Fruit fly (Drosophila melanogaster) whole organism, embryonic: ENCODE data around the gene Eig71Ei.

Experiments used
- Bgb ChIP-seq: fragments of 200-800 bp; sonication (Bioruptor generic); IDR thresholded peaks from 2 replicates; pipeline ENCODE4 v1.3.6; 2022; ENCODE audit warnings: missing biosample characterization, missing genetic modification characterization; ENCODE audit not compliant: partially characterized antibody
- CG11085 ChIP-seq: fragments of 200-800 bp; sonication (Bioruptor generic); IDR thresholded peaks from 2 replicates; pipeline ENCODE4 v1.3.6; 2022; ENCODE audit warnings: missing biosample characterization, missing genetic modification characterization
- CG13287 ChIP-seq: fragments of 200-800 bp; sonication (Bioruptor generic); IDR thresholded peaks from 2 replicates; pipeline ENCODE4 v1.3.6; 2022; ENCODE audit warnings: missing biosample characterization, missing genetic modification characterization; ENCODE audit not compliant: partially characterized antibody
- CG13424 ChIP-seq: fragments of 200-800 bp; sonication (Bioruptor generic); optimal IDR thresholded peaks from 2 replicates; lab custom pipeline; 2019; ENCODE audit warnings: missing biosample characterization, mild to moderate bottlenecking, missing genetic modification characterization, moderate library complexity
- CG1529 ChIP-seq: fragments of 200-800 bp; sonication (Bioruptor generic); optimal IDR thresholded peaks from 3 replicates; lab custom pipeline; 2018; ENCODE audit warnings: missing biosample characterization, missing genetic modification characterization
- CG17359 ChIP-seq: fragments of 200-800 bp; sonication (Bioruptor generic); optimal IDR thresholded peaks from 3 replicates; lab custom pipeline; 2018; ENCODE audit warnings: missing biosample characterization, mild to moderate bottlenecking, missing genetic modification characterization, moderate library complexity
- CG17385 ChIP-seq: fragments of 200-800 bp; sonication (Bioruptor generic); optimal IDR thresholded peaks from 3 replicates; lab custom pipeline; 2018; ENCODE audit warnings: missing biosample characterization, mild to moderate bottlenecking, missing genetic modification characterization
- CG17568 ChIP-seq: fragments of 200-800 bp; sonication (Bioruptor generic); optimal IDR thresholded peaks from 2 replicates; lab custom pipeline; 2018; ENCODE audit warnings: missing biosample characterization, mild to moderate bottlenecking, missing genetic modification characterization, moderate library complexity
- CG2199 ChIP-seq: fragments of 200-800 bp; sonication (Bioruptor generic); IDR thresholded peaks from 3 replicates; pipeline ENCODE4 v1.3.6; 2022; ENCODE audit warnings: missing biosample characterization, missing genetic modification characterization
- CG2202 ChIP-seq: fragments of 200-800 bp; sonication (Bioruptor generic); optimal IDR thresholded peaks from 2 replicates; lab custom pipeline; 2018; ENCODE audit warnings: missing biosample characterization, mild to moderate bottlenecking, missing genetic modification characterization
- CG3995 ChIP-seq: fragments of 200-800 bp; sonication (Bioruptor generic); optimal IDR thresholded peaks from 3 replicates; lab custom pipeline; 2016; ENCODE audit warnings: missing biosample characterization, missing genetic modification characterization
- CG42726 ChIP-seq: fragments of 200-800 bp; sonication (Bioruptor generic); IDR thresholded peaks from 2 replicates; pipeline ENCODE4 v1.3.6; 2022; ENCODE audit warnings: missing biosample characterization, missing genetic modification characterization; ENCODE audit not compliant: partially characterized antibody
- CG4854 ChIP-seq: fragments of 200-800 bp; sonication (Bioruptor generic); optimal IDR thresholded peaks from 2 replicates; lab custom pipeline; 2016; ENCODE audit warnings: missing biosample characterization, missing genetic modification characterization, inconsistent platforms
- CG6175 ChIP-seq: fragments of 200-800 bp; sonication (Bioruptor generic); IDR thresholded peaks from 3 replicates; pipeline ENCODE4 v1.3.6; 2022; ENCODE audit warnings: missing biosample characterization, missing genetic modification characterization
- CG6254 ChIP-seq: fragments of 200-800 bp; sonication (Bioruptor generic); optimal IDR thresholded peaks from 3 replicates; lab custom pipeline; 2017; ENCODE audit warnings: mild to moderate bottlenecking, missing biosample characterization, missing genetic modification reagents, missing genetic modification characterization
- CG7357 ChIP-seq: fragments of 200-800 bp; sonication (Bioruptor generic); IDR thresholded peaks from 3 replicates; pipeline ENCODE4 v1.3.6; 2022; ENCODE audit warnings: missing biosample characterization, missing genetic modification characterization
- CG7963 ChIP-seq: fragments of 200-800 bp; sonication (Bioruptor generic); IDR thresholded peaks from 3 replicates; pipeline ENCODE4 v1.3.6; 2022; ENCODE audit warnings: missing biosample characterization, missing genetic modification characterization; ENCODE audit not compliant: partially characterized antibody
- CG8089 ChIP-seq: fragments of 200-800 bp; sonication (Bioruptor generic); optimal IDR thresholded peaks from 3 replicates; lab custom pipeline; 2016; ENCODE audit warnings: missing biosample characterization, missing genetic modification characterization
- CG8290 ChIP-seq, 3 experiments: fragments of 200-800 bp; sonication (Bioruptor generic); optimal IDR thresholded peaks; 2 replicates each; lab custom pipeline; 2016 to 2019; ENCODE audit warnings: missing biosample characterization in 3 of 3, missing genetic modification characterization in 3 of 3, mild to moderate bottlenecking in 2 of 3, moderate library complexity in 1 of 3
- Deaf1 ChIP-seq: fragments of 200-800 bp; optimal IDR thresholded peaks from 3 replicates; lab custom pipeline; 2019; ENCODE audit warnings: missing biosample characterization, mild to moderate bottlenecking, missing genetic modification characterization, moderate library complexity
- E2f2 ChIP-seq: fragments of 200-800 bp; sonication (Bioruptor generic); IDR thresholded peaks from 2 replicates; pipeline ENCODE4 v1.3.6; 2022; ENCODE audit warnings: missing biosample characterization, missing genetic modification characterization
- Eip74EF ChIP-seq, 2 experiments: fragments of 200-800 bp in 1 of 2; fragments of >200 bp in 1 of 2; sonication (Bioruptor generic) in 1 of 2; optimal IDR thresholded peaks; 2 replicates each; lab custom pipeline; 2017 to 2019; ENCODE audit warnings: missing biosample characterization in 2 of 2, missing genetic modification characterization in 2 of 2, mild to moderate bottlenecking in 1 of 2, moderate library complexity in 1 of 2
- HLH4C ChIP-seq: fragments of 200-800 bp; sonication (Bioruptor generic); IDR thresholded peaks from 3 replicates; pipeline ENCODE4 v1.3.6; 2022; ENCODE audit warnings: missing biosample characterization, missing genetic modification characterization; ENCODE audit not compliant: partially characterized antibody
- HLHmδ ChIP-seq: fragments of 200-800 bp; sonication (Bioruptor generic); optimal IDR thresholded peaks from 2 replicates; lab custom pipeline; 2018; ENCODE audit warnings: missing biosample characterization, mild to moderate bottlenecking, missing genetic modification characterization, moderate library complexity
- Lpt ChIP-seq: fragments of >200 bp; optimal IDR thresholded peaks from 2 replicates; lab custom pipeline; 2018; ENCODE audit warnings: missing biosample characterization, missing genetic modification characterization
- Side ChIP-seq: fragments of 200-800 bp; sonication (Bioruptor generic); optimal IDR thresholded peaks from 2 replicates; lab custom pipeline; 2016; ENCODE audit warnings: missing biosample characterization, missing genetic modification characterization
- Sry-β ChIP-seq: fragments of 200-800 bp; sonication (Bioruptor generic); optimal IDR thresholded peaks from 2 replicates; lab custom pipeline; 2018; ENCODE audit warnings: missing biosample characterization, mild to moderate bottlenecking, missing genetic modification characterization, moderate library complexity
- amos ChIP-seq: fragments of 200-800 bp; sonication (Bioruptor generic); IDR thresholded peaks from 2 replicates; pipeline ENCODE4 v1.3.6; 2022; ENCODE audit warnings: missing biosample characterization, missing genetic modification characterization; ENCODE audit not compliant: partially characterized antibody
- ash1 ChIP-seq: fragments of 200-800 bp; sonication (Bioruptor generic); optimal IDR thresholded peaks from 2 replicates; lab custom pipeline; 2018; ENCODE audit warnings: missing biosample characterization, mild to moderate bottlenecking, missing genetic modification characterization
- bigmax ChIP-seq: fragments of 200-800 bp; sonication (Bioruptor generic); optimal IDR thresholded peaks from 2 replicates; lab custom pipeline; 2018; ENCODE audit warnings: missing biosample characterization, mild to moderate bottlenecking, missing genetic modification characterization
- cwo ChIP-seq: fragments of 200-800 bp; sonication (Bioruptor generic); optimal IDR thresholded peaks from 3 replicates; lab custom pipeline; 2017; ENCODE audit warnings: missing biosample characterization, missing genetic modification characterization, mild to moderate bottlenecking, moderate library complexity, missing genetic modification reagents
- grn ChIP-seq: fragments of 200-800 bp; sonication (Bioruptor generic); optimal IDR thresholded peaks from 3 replicates; lab custom pipeline; 2017; ENCODE audit warnings: missing biosample characterization, missing genetic modification characterization
- gsb-n ChIP-seq: fragments of 200-800 bp; sonication (Bioruptor generic); optimal IDR thresholded peaks from 3 replicates; lab custom pipeline; 2018; ENCODE audit warnings: missing biosample characterization, mild to moderate bottlenecking, missing genetic modification characterization
- ham ChIP-seq: fragments of 200-800 bp; sonication (Bioruptor generic); IDR thresholded peaks from 2 replicates; pipeline ENCODE4 v1.3.6; 2022; ENCODE audit warnings: missing biosample characterization, missing genetic modification characterization
- lov ChIP-seq, 2 experiments: fragments of 200-800 bp in 1 of 2; fragments of >200 bp in 1 of 2; sonication (Bioruptor generic) in 1 of 2; IDR thresholded peaks in 1 of 2; optimal IDR thresholded peaks in 1 of 2; 2 replicates in 1 of 2; 3 replicates in 1 of 2; pipeline versions ENCODE4 v1.3.6 to Lab custom; 2017 to 2022; ENCODE audit warnings: missing biosample characterization in 1 of 2, missing genetic modification characterization in 1 of 2
- luna ChIP-seq: fragments of 200-800 bp; sonication (Bioruptor generic); optimal IDR thresholded peaks from 2 replicates; lab custom pipeline; 2016; ENCODE audit warnings: missing biosample characterization, missing genetic modification characterization
- nerfin-2 ChIP-seq: fragments of 200-800 bp; sonication (Bioruptor generic); IDR thresholded peaks from 2 replicates; pipeline ENCODE4 v1.3.6; 2022; ENCODE audit warnings: missing biosample characterization, missing genetic modification characterization; ENCODE audit not compliant: partially characterized antibody
- pfk ChIP-seq: fragments of 200-800 bp; sonication (Bioruptor generic); optimal IDR thresholded peaks from 2 replicates; lab custom pipeline; 2018; ENCODE audit warnings: missing biosample characterization, mild to moderate bottlenecking, missing genetic modification characterization, moderate library complexity
- sd ChIP-seq: fragments of 200-800 bp; sonication (Bioruptor generic); optimal IDR thresholded peaks from 3 replicates; lab custom pipeline; 2018; ENCODE audit warnings: missing biosample characterization, mild to moderate bottlenecking, missing genetic modification characterization, moderate library complexity
- shn ChIP-seq: fragments of 200-800 bp; sonication (Bioruptor generic); optimal IDR thresholded peaks from 3 replicates; lab custom pipeline; 2016; ENCODE audit warnings: missing biosample characterization, missing genetic modification characterization
- sna ChIP-seq: fragments of 200-800 bp; sonication (Bioruptor generic); IDR thresholded peaks from 2 replicates; pipeline ENCODE4 v1.3.6; 2022; ENCODE audit warnings: missing biosample characterization, missing genetic modification characterization; ENCODE audit not compliant: partially characterized antibody
- tll ChIP-seq, 2 experiments: fragments of 200-800 bp in 1 of 2; fragments of >200 bp in 1 of 2; sonication (Bioruptor generic) in 1 of 2; optimal IDR thresholded peaks; 2 replicates each; lab custom pipeline; 2017 to 2019; ENCODE audit warnings: missing biosample characterization in 2 of 2, missing genetic modification characterization in 2 of 2, mild to moderate bottlenecking in 1 of 2, moderate library complexity in 1 of 2
- twi ChIP-seq: fragments of 200-800 bp; optimal IDR thresholded peaks from 2 replicates; lab custom pipeline; 2019; ENCODE audit warnings: missing biosample characterization, mild to moderate bottlenecking, missing genetic modification characterization, moderate library complexity
- vnd ChIP-seq: fragments of 200-800 bp; sonication (Bioruptor generic); IDR thresholded peaks from 3 replicates; pipeline ENCODE4 v1.3.6; 2022; ENCODE audit warnings: missing biosample characterization, missing genetic modification characterization; ENCODE audit not compliant: partially characterized antibody
- yki ChIP-seq: fragments of >200 bp; optimal IDR thresholded peaks from 3 replicates; lab custom pipeline; 2018
- z ChIP-seq: fragments of 200-800 bp; sonication (Bioruptor generic); IDR thresholded peaks from 3 replicates; pipeline ENCODE4 v1.3.6; 2022; ENCODE audit warnings: missing biosample characterization, missing genetic modification characterization

The Eig71Ei gene

DNA sequence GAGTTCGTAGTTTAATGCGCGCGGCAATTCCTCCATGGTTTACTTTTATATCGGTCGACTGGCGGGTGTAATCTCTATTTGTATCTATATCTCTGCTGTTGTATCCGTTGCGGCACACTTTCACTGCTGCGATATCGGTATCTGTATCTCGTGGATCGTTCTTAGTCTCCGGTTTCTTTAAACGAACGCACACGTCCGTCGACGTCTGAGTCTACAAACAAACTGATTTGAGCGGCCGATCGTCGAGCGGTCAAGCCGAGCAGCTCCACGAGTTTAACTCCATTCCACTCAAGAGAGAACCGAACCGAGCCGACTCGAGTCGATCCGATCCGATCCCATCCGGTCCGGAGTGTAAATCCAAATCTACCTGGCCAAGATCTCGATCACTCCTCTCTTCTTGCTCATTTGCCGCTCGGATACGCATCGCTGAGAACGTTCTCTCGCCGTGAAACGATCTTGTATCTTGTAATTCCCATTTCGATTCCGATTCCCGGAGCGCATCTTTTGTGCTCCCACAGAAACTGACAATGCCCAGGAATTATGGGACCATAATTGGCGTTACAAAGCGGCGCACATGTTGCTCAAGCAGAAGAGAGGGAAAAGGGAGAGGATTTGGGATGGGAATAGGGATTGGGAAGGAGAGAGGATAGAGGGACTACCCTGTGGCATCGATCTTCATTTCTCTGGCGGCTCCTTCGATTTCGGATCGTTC is 40.3 kb downstream of the Eig71Ei start, which contains the start of gene comm2 (continued):
- TF ChIP-seq CG7963 (no peak), CG4854 (GFP tag; lab: Kevin White, UChicago) (no peak), CG42726 (peak; percentile 60; the same call in 1 of the 2 replicates), CG2199 (GFP tag; lab: Robert Waterston, UW) (peak; percentile 76), Side (GFP tag; lab: Kevin White, UChicago) (peak; percentile 18), CG13424 (tag; lab: Kevin White, UChicago) (no peak), CG8089 (GFP tag; lab: Kevin White, UChicago) (no peak), grn (GFP tag; lab: Kevin White, UChicago) (peak; percentile 91), E2f2 (GFP tag; lab: Robert Waterston, UW) (no peak), CG6254 (no peak), CG1529 (GFP tag; lab: Kevin White, UChicago) (no peak), Lpt (GFP tag; lab: Kevin White, UChicago) (no peak), ham (GFP tag; lab: Robert Waterston, UW) (no peak), twi (tag; lab: Kevin White, UChicago) (peak; percentile 76), HLHmδ (GFP tag; lab: Kevin White, UChicago) (peak; percentile 73), CG17385 (GFP tag; lab: Kevin White, UChicago) (peak; percentile 1), CG11085 (GFP tag; lab: Robert Waterston, UW) (no peak), z (GFP tag; lab: Robert Waterston, UW) (peak; percentile 99), luna (no peak), CG17568 (GFP tag; lab: Kevin White, UChicago) (no peak), gsb-n (tag; lab: Kevin White, UChicago) (no peak), lov (optimal IDR thresholded peaks at IDR 0.05; lab: Kevin White, UChicago) (no peak), lov (GFP tag; IDR thresholded peaks at IDR 0.05; lab: Robert Waterston, UW) (0 out of 3 replicates have a peak, but pooled peaks have one; percentile 3), ash1 (GFP tag; lab: Kevin White, UChicago) (peak; percentile 23), bigmax (no peak), shn (GFP tag; lab: Kevin White, UChicago) (no peak), cwo (no peak), sna (GFP tag; lab: Robert Waterston, UW) (peak; percentile 76), Sry-β (no peak), Deaf1 (peak; percentile 96), Eip74EF (GFP tag; optimal IDR thresholded peaks at IDR 0.05; lab: Kevin White, UChicago) (no peak), pfk (GFP tag; lab: Kevin White, UChicago) (peak; percentile 50), vnd (GFP tag; lab: Robert Waterston, UW) (no peak), CG8290 (GFP tag; optimal IDR thresholded peaks at IDR 0.05; lab: Kevin White, UChicago) (no peak), CG8290 (tag; optimal IDR thresholded peaks at IDR 0.05; lab: Kevin White, UChicago) (peak in 1 of 2 experiments; percentile 19), CG7357 (GFP tag; lab: Robert Waterston, UW) (no peak), tll (GFP tag; optimal IDR thresholded peaks at IDR 0.05; lab: Kevin White, UChicago) (peak in 1 of 2 experiments; percentile 47), amos (GFP tag; lab: Robert Waterston, UW) (peak; percentile 61; the same call in 1 of the 2 replicates), CG17359 (tag; lab: Kevin White, UChicago) (no peak), CG2202 (tag; lab: Kevin White, UChicago) (peak; percentile 12), nerfin-2 (GFP tag; lab: Robert Waterston, UW) (0 out of 2 replicates have a peak, but pooled peaks have one; percentile 20), CG6175 (GFP tag; lab: Robert Waterston, UW) (no peak), sd (tag; lab: Kevin White, UChicago) (no peak), CG3995 (no peak), Bgb (GFP tag; lab: Robert Waterston, UW) (peak; percentile 66), CG13287 (GFP tag; lab: Robert Waterston, UW) (peak; percentile 45; the same call in 1 of the 2 replicates), yki (lab: Kevin White, UChicago) (peak; percentile 70), HLH4C (GFP tag; lab: Robert Waterston, UW) (peak; percentile 21; the same call in 1 of the 3 replicates)
